Fruit fly (Drosophila melanogaster) Kc167 (cell line): Measurements from ENCODE around the gene Cchl.

Experiments
- Myc ChIP-seq: fragments of >200 bp; optimal IDR thresholded peaks from 2 replicates; lab custom pipeline; 2017; ENCODE audit warnings: missing external identifiers
- Sin3A ChIP-seq: fragments of >200 bp; optimal IDR thresholded peaks from 2 replicates; lab custom pipeline; 2018; ENCODE audit warnings: missing external identifiers
- h ChIP-seq: fragments of >200 bp; optimal IDR thresholded peaks from 3 replicates; lab custom pipeline; 2018; ENCODE audit warnings: missing external identifiers
- insv ChIP-seq: fragments of >200 bp; optimal IDR thresholded peaks from 3 replicates; lab custom pipeline; 2018; ENCODE audit warnings: missing external identifiers
- psq ChIP-seq: fragments of >200 bp; optimal IDR thresholded peaks from 2 replicates; lab custom pipeline; 2017; ENCODE audit warnings: missing external identifiers
- ttk ChIP-seq: sonication (Bioruptor generic); optimal IDR thresholded peaks from 2 replicates; lab custom pipeline; 2017; ENCODE audit warnings: missing external identifiers

The Cchl gene

dm6 chr3R:22023041-22023626 is 4.1 kb downstream of the Cchl start, which contains the start of the genes Mitofilin and mRpL35:
Gene Mitofilin, minus strand, starts transcription at chr3R:22023335.
Gene mRpL35, plus strand, starts transcription at chr3R:22023527.
- no peak for TF ChIP-seq h (lab: Kevin White, UChicago)
- no peak for TF ChIP-seq Myc
- TF ChIP-seq psq (lab: Kevin White, UChicago): no peak
- no peak for TF ChIP-seq insv (lab: Kevin White, UChicago)

- TF ChIP-seq Sin3A (no peak), Myc (no peak), psq (lab: Kevin White, UChicago) (no peak), h (lab: Kevin White, UChicago) (no peak)
Observed at dm6 chr3R:22022623-22023022, 4.7 kb downstream of the Cchl start.

- no peak for TF ChIP-seq Sin3A
- no peak for TF ChIP-seq psq (lab: Kevin White, UChicago)
- no peak for TF ChIP-seq insv (lab: Kevin White, UChicago)
- no peak for TF ChIP-seq Myc
- no peak for TF ChIP-seq h (lab: Kevin White, UChicago)
- no peak for TF ChIP-seq ttk (lab: Kevin White, UChicago)
Observed at dm6 chr3R:22018777-22019420, 8.4 kb downstream of the Cchl start, which contains the start of gene Idh3b. Gene Idh3b, minus strand, starts transcription at chr3R:22019382.

dm6 chr3R:22014397-22014796 is 12.9 kb downstream of the Cchl start, which contains the start of gene Theg:
Gene Theg, plus strand, starts transcription at chr3R:22014697.
- no peak for TF ChIP-seq insv (lab: Kevin White, UChicago)
- no peak for TF ChIP-seq h (lab: Kevin White, UChicago)
- no peak for TF ChIP-seq Sin3A
- TF ChIP-seq psq (lab: Kevin White, UChicago): no peak
- TF ChIP-seq ttk (lab: Kevin White, UChicago): no peak
- no peak for TF ChIP-seq Myc

- TF ChIP-seq Sin3A: no peak
- TF ChIP-seq ttk (lab: Kevin White, UChicago): no peak
- TF ChIP-seq insv (lab: Kevin White, UChicago): no peak
- TF ChIP-seq h (lab: Kevin White, UChicago): no peak
- TF ChIP-seq Myc: no peak
Observed at dm6 chr3R:22003508-22003907, 23.8 kb downstream of the Cchl start.

- no peak for TF ChIP-seq Sin3A
- TF ChIP-seq Myc: no peak
- no peak for TF ChIP-seq insv (lab: Kevin White, UChicago)
- TF ChIP-seq ttk (lab: Kevin White, UChicago): no peak
Observed at dm6 chr3R:21999641-22000040, 27.6 kb downstream of the Cchl start.

dm6 chr3R:21998877-21999276 is 28.4 kb downstream of the Cchl start:
- TF ChIP-seq psq (lab: Kevin White, UChicago) (no peak), h (lab: Kevin White, UChicago) (no peak), Sin3A (no peak), Myc (no peak), insv (lab: Kevin White, UChicago) (no peak)

- TF ChIP-seq psq (lab: Kevin White, UChicago) (no peak), h (lab: Kevin White, UChicago) (no peak), ttk (lab: Kevin White, UChicago) (no peak), Sin3A (no peak)
Observed at dm6 chr3R:21992909-21993308, 34.4 kb downstream of the Cchl start.

dm6 chr3R:21991603-21992002 is 35.7 kb downstream of the Cchl start:
- TF ChIP-seq Sin3A: no peak
- TF ChIP-seq Myc: no peak
- no peak for TF ChIP-seq ttk (lab: Kevin White, UChicago)
- TF ChIP-seq h (lab: Kevin White, UChicago): no peak
- no peak for TF ChIP-seq psq (lab: Kevin White, UChicago)
- TF ChIP-seq insv (lab: Kevin White, UChicago): no peak

- TF ChIP-seq psq (lab: Kevin White, UChicago) (no peak), ttk (lab: Kevin White, UChicago) (no peak), h (lab: Kevin White, UChicago) (no peak), insv (lab: Kevin White, UChicago) (no peak), Myc (no peak), Sin3A (no peak)
Observed at dm6 chr3R:21989770-21990169, 37.5 kb downstream of the Cchl start.

dm6 chr3R:21987546-21987945 is 39.7 kb downstream of the Cchl start:
- no peak for TF ChIP-seq psq (lab: Kevin White, UChicago)
- no peak for TF ChIP-seq insv (lab: Kevin White, UChicago)
- TF ChIP-seq Myc: no peak
- TF ChIP-seq Sin3A: no peak
- no peak for TF ChIP-seq h (lab: Kevin White, UChicago)
- TF ChIP-seq ttk (lab: Kevin White, UChicago): no peak

- TF ChIP-seq psq (lab: Kevin White, UChicago): no peak
- no peak for TF ChIP-seq Myc
- TF ChIP-seq h (lab: Kevin White, UChicago): no peak
- TF ChIP-seq insv (lab: Kevin White, UChicago): no peak
- TF ChIP-seq ttk (lab: Kevin White, UChicago): no peak
- no peak for TF ChIP-seq Sin3A
Observed at dm6 chr3R:21979386-21979785, 47.9 kb downstream of the Cchl start.

- no peak for TF ChIP-seq Myc
- TF ChIP-seq ttk (lab: Kevin White, UChicago): no peak
- no peak for TF ChIP-seq Sin3A
- TF ChIP-seq h (lab: Kevin White, UChicago): no peak
- TF ChIP-seq insv (lab: Kevin White, UChicago): no peak
- TF ChIP-seq psq (lab: Kevin White, UChicago): no peak
Observed at dm6 chr3R:21977784-21978183, 49.5 kb downstream of the Cchl start.
